Fruit fly (Drosophila melanogaster): ENCODE measurements around the gene CG32452.

dm6 chr3L:22693712-22694111 is 23.8 kb upstream of the CG32452 start, which contains the start of the genes CG12546 and CG14453:
- TF ChIP-seq CG8478 (optimal IDR thresholded peaks at IDR 0.05) (no peak), CTCF (optimal IDR thresholded peaks at IDR 0.05) (no peak)

Data from S2 (cell line).